5 fruit fly cellular contexts compared by ENCODE assay signal in the genomic region with DNA sequence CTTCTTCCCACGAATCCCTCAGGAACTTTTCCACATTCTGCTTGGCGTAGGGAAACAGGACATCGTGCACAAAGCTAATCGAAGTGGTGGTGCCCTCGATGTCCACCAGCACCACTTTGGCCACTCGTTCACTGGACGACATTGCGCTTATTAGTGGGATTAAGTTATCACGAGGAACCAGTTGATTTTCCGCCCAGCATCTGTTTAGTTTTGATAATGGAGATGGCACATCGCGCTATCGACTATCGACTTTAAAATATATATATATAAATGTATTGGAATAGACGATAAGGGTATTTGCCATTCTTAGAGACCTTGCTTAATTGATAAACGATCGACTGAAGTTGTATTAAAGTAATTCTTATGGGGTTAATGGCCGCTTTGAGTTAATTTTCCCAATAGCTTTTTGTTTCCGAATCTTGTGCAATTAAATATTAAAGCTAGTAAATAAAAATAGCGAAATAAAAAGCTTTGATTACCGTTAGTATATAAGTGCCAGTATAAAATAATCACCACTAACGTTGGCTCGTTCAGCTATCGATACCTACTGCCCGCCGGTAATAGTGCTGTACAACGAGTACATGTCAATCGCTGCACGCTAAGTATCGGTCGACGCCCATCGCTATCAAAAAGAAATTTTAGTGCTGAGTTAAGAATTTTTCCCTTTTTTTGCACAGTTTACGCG.
TF ChIP-seq lines count a peak whose summit lies in the region.

A gene (minus strand): TSS at position 220 of the 685 bp plus-strand sequence.
A gene (plus strand): TSS at position 576 of the 685 bp plus-strand sequence.

- TF ChIP-seq CTCF in whole organism, embryonic (GFP tag; optimal IDR thresholded peaks at IDR 0.05; lab: Kevin White, UChicago), result peak; percentile 6

TF ChIP-seq in whole organism, adult, 20 proteins besides CTCF, POLR2A, EP300 and RAD21 (continues in another document):
- TF ChIP-seq CG7101 (tag; optimal IDR thresholded peaks at IDR 0.05; lab: Kevin White, UChicago) (peak; percentile 70), pad (GFP tag; optimal IDR thresholded peaks at IDR 0.05; lab: Kevin White, UChicago) (peak; percentile 57), Mnt (GFP tag; optimal IDR thresholded peaks at IDR 0.05; lab: Kevin White, UChicago) (peak; percentile 67), Crg-1 (GFP tag; optimal IDR thresholded peaks at IDR 0.05; lab: Kevin White, UChicago) (peak; percentile 70), CG5204 (GFP tag; optimal IDR thresholded peaks at IDR 0.05; lab: Kevin White, UChicago) (no peak), bab1 (GFP tag; optimal IDR thresholded peaks at IDR 0.05; lab: Kevin White, UChicago) (no peak), toe (GFP tag; optimal IDR thresholded peaks at IDR 0.05; lab: Kevin White, UChicago) (peak; percentile 82), CG11617 (GFP tag; optimal IDR thresholded peaks at IDR 0.05; lab: Kevin White, UChicago) (peak; percentile 79), tj (GFP tag; optimal IDR thresholded peaks at IDR 0.05; lab: Kevin White, UChicago) (peak; percentile 93), CG1620 (GFP tag; optimal IDR thresholded peaks at IDR 0.05; lab: Kevin White, UChicago) (peak; percentile 61), Hr96 (GFP tag; optimal IDR thresholded peaks at IDR 0.05; lab: Kevin White, UChicago) (peak; percentile 75), Clk (GFP tag; optimal IDR thresholded peaks at IDR 0.05; lab: Kevin White, UChicago) (peak; percentile 61), kay (GFP tag; lab: Kevin White, UChicago; ENCODE audit: borderline replicate concordance) (peak; percentile 56), CG33017 (tag; optimal IDR thresholded peaks at IDR 0.05; lab: Kevin White, UChicago) (peak; percentile 79), CG12768 (GFP tag; optimal IDR thresholded peaks at IDR 0.05; lab: Kevin White, UChicago) (peak; percentile 71), cic (GFP tag; optimal IDR thresholded peaks at IDR 0.05; lab: Kevin White, UChicago) (peak; percentile 33)

TF ChIP-seq in whole organism, embryonic, 481 proteins besides CTCF, POLR2A, EP300 and RAD21 (continues in another document):
- TF ChIP-seq Optix (GFP tag; IDR thresholded peaks at IDR 0.05; lab: Robert Waterston, UW) (no peak), Dp (GFP tag; optimal IDR thresholded peaks at IDR 0.05; lab: Kevin White, UChicago) (peak; percentile 48), Meics (GFP tag; optimal IDR thresholded peaks at IDR 0.05; lab: Kevin White, UChicago) (peak; percentile 61), ewg (GFP tag; optimal IDR thresholded peaks at IDR 0.05; lab: Kevin White, UChicago) (peak; percentile 31), CG12236 (GFP tag; optimal IDR thresholded peaks at IDR 0.05; lab: Kevin White, UChicago) (no peak), NC2α (GFP tag; optimal IDR thresholded peaks at IDR 0.05; lab: Kevin White, UChicago) (no peak), dysf (GFP tag; IDR thresholded peaks at IDR 0.05; lab: Robert Waterston, UW) (peak; percentile 73), CrebB (tag; optimal IDR thresholded peaks at IDR 0.05; lab: Kevin White, UChicago) (no peak), D (optimal IDR thresholded peaks at IDR 0.05; lab: Kevin White, UChicago) (no peak), D (GFP tag; optimal IDR thresholded peaks at IDR 0.05; lab: Kevin White, UChicago) (peak; percentile 20), CG12942 (GFP tag; optimal IDR thresholded peaks at IDR 0.05; lab: Kevin White, UChicago) (peak; percentile 57), Ravus (GFP tag; IDR thresholded peaks at IDR 0.05; lab: Robert Waterston, UW) (no peak), knrl (GFP tag; IDR thresholded peaks at IDR 0.05; lab: Robert Waterston, UW; ENCODE audit: partially characterized antibody) (peak; percentile 83), CG1233 (GFP tag; optimal IDR thresholded peaks at IDR 0.05; lab: Kevin White, UChicago) (peak; percentile 38), CG15479 (GFP tag; optimal IDR thresholded peaks at IDR 0.05; lab: Kevin White, UChicago) (no peak), en (GFP tag; optimal IDR thresholded peaks at IDR 0.05; lab: Kevin White, UChicago) (no peak), tgo (GFP tag; IDR thresholded peaks at IDR 0.05; lab: Robert Waterston, UW) (peak; percentile 55)

TF ChIP-seq in whole organism, prepupa, 60 proteins besides CTCF, POLR2A, EP300 and RAD21 (continues in another document):
- TF ChIP-seq Sox15 (GFP tag; optimal IDR thresholded peaks at IDR 0.05; lab: Kevin White, UChicago) (peak; percentile 62), CG1621 (tag; optimal IDR thresholded peaks at IDR 0.05; lab: Kevin White, UChicago) (peak; percentile 7), net (GFP tag; optimal IDR thresholded peaks at IDR 0.05; lab: Kevin White, UChicago) (peak; percentile 31), lz (GFP tag; optimal IDR thresholded peaks at IDR 0.05; lab: Kevin White, UChicago) (peak; percentile 68), CG3919 (GFP tag; optimal IDR thresholded peaks at IDR 0.05; lab: Kevin White, UChicago) (peak; percentile 73), Eip78C (GFP tag; lab: Kevin White, UChicago) (peak; percentile 78), achi (GFP tag; optimal IDR thresholded peaks at IDR 0.05; lab: Kevin White, UChicago) (peak; percentile 75), Ets96B (tag; optimal IDR thresholded peaks at IDR 0.05; lab: Kevin White, UChicago) (peak; percentile 56), CG11294 (GFP tag; IDR thresholded peaks at IDR 0.05; lab: Robert Waterston, UW) (peak; percentile 33; the same call in 1 of the 2 replicates), Lpt (GFP tag; optimal IDR thresholded peaks at IDR 0.05; lab: Kevin White, UChicago) (peak; percentile 57), CG8319 (GFP tag; optimal IDR thresholded peaks at IDR 0.05; lab: Kevin White, UChicago) (peak; percentile 43), CG3032 (tag; optimal IDR thresholded peaks at IDR 0.05; lab: Kevin White, UChicago) (peak; percentile 73), cyc (GFP tag; optimal IDR thresholded peaks at IDR 0.05; lab: Kevin White, UChicago) (peak; percentile 66), ss (GFP tag; optimal IDR thresholded peaks at IDR 0.05; lab: Kevin White, UChicago) (peak in 1 of 2 experiments; percentile 57), Hr39 (GFP tag; optimal IDR thresholded peaks at IDR 0.05; lab: Kevin White, UChicago) (peak; percentile 64), Eip93F (GFP tag; optimal IDR thresholded peaks at IDR 0.05; lab: Kevin White, UChicago) (no peak), CG34406 (GFP tag; optimal IDR thresholded peaks at IDR 0.05; lab: Kevin White, UChicago) (peak; percentile 50)

TF ChIP-seq in whole organism, pupa, 21 proteins besides CTCF, POLR2A, EP300 and RAD21 (continues in another document):
- TF ChIP-seq CG32121 (GFP tag; IDR thresholded peaks at IDR 0.05; lab: Robert Waterston, UW) (0 out of 2 replicates have a peak, but pooled peaks have one; percentile 25), CG4496 (GFP tag; IDR thresholded peaks at IDR 0.05; lab: Robert Waterston, UW) (peak; percentile 73), Snoo (tag; optimal IDR thresholded peaks at IDR 0.05; lab: Kevin White, UChicago) (peak; percentile 52), CG9948 (tag; optimal IDR thresholded peaks at IDR 0.05; lab: Kevin White, UChicago) (peak; percentile 46), CG17806 (tag; optimal IDR thresholded peaks at IDR 0.05; lab: Kevin White, UChicago) (peak; percentile 58), Ets98B (GFP tag; IDR thresholded peaks at IDR 0.05; lab: Robert Waterston, UW) (no peak), rn (GFP tag; IDR thresholded peaks at IDR 0.05; lab: Robert Waterston, UW) (no peak), Pif1B (GFP tag; optimal IDR thresholded peaks at IDR 0.05; lab: Kevin White, UChicago) (peak; percentile 54), CG8301 (tag; optimal IDR thresholded peaks at IDR 0.05; lab: Kevin White, UChicago) (peak; percentile 50), CG12605 (GFP tag; IDR thresholded peaks at IDR 0.05; lab: Robert Waterston, UW) (0 out of 2 replicates have a peak, but pooled peaks have one; percentile 9), Pif1A (GFP tag; optimal IDR thresholded peaks at IDR 0.05; lab: Kevin White, UChicago) (peak; percentile 31), gl (tag; optimal IDR thresholded peaks at IDR 0.05; lab: Kevin White, UChicago) (no peak), CG34367 (tag; optimal IDR thresholded peaks at IDR 0.05; lab: Kevin White, UChicago) (peak; percentile 52), CG15710 (tag; optimal IDR thresholded peaks at IDR 0.05; lab: Kevin White, UChicago) (peak; percentile 69), CG13204 (GFP tag; optimal IDR thresholded peaks at IDR 0.05; lab: Kevin White, UChicago) (no peak), fd96Ca (GFP tag; IDR thresholded peaks at IDR 0.05; lab: Robert Waterston, UW) (peak; percentile 78), D1 (tag; optimal IDR thresholded peaks at IDR 0.05; lab: Kevin White, UChicago) (no peak), CG14655 (GFP tag; optimal IDR thresholded peaks at IDR 0.05; lab: Kevin White, UChicago) (no peak)

TF ChIP-seq in whole organism, wandering third instar larva, 38 proteins besides CTCF, POLR2A, EP300 and RAD21 (continues in another document):
- peak; percentile 72 for TF ChIP-seq br (GFP tag; optimal IDR thresholded peaks at IDR 0.05; lab: Kevin White, UChicago)
- TF ChIP-seq Hr78 (GFP tag; optimal IDR thresholded peaks at IDR 0.05; lab: Kevin White, UChicago), result no peak
- peak; percentile 60 for TF ChIP-seq dmrt93B (GFP tag; optimal IDR thresholded peaks at IDR 0.05; lab: Kevin White, UChicago)
- TF ChIP-seq HLH106 (tag; optimal IDR thresholded peaks at IDR 0.05; lab: Kevin White, UChicago), result peak; percentile 80
- TF ChIP-seq Jra (GFP tag; optimal IDR thresholded peaks at IDR 0.05; lab: Kevin White, UChicago), result peak; percentile 89
- peak in 1 of 2 experiments; percentile 76 for TF ChIP-seq foxo (GFP tag; optimal IDR thresholded peaks at IDR 0.05; lab: Kevin White, UChicago)
- peak; percentile 83 for TF ChIP-seq Hnf4 (GFP tag; optimal IDR thresholded peaks at IDR 0.05; lab: Kevin White, UChicago)
- peak; percentile 73 for TF ChIP-seq woc (GFP tag; optimal IDR thresholded peaks at IDR 0.05; lab: Kevin White, UChicago)
- TF ChIP-seq OdsH (GFP tag; optimal IDR thresholded peaks at IDR 0.05; lab: Kevin White, UChicago), result peak; percentile 64
- no peak for TF ChIP-seq pan (optimal IDR thresholded peaks at IDR 0.05; lab: Kevin White, UChicago)
- TF ChIP-seq dl (GFP tag; optimal IDR thresholded peaks at IDR 0.05; lab: Kevin White, UChicago; ENCODE audit: insufficient read depth in 1 of 2, partially characterized antibody in 2 of 2), result no peak
- TF ChIP-seq Dif (GFP tag; optimal IDR thresholded peaks at IDR 0.05; lab: Kevin White, UChicago; ENCODE audit: partially characterized antibody), result no peak
- TF ChIP-seq usp (GFP tag; optimal IDR thresholded peaks at IDR 0.05; lab: Kevin White, UChicago), result no peak
- peak; percentile 72 for TF ChIP-seq rgr (GFP tag; optimal IDR thresholded peaks at IDR 0.05; lab: Kevin White, UChicago)
- TF ChIP-seq lola (GFP tag; optimal IDR thresholded peaks at IDR 0.05; lab: Kevin White, UChicago), result no peak
- peak; percentile 33 for TF ChIP-seq CG32264 (GFP tag; optimal IDR thresholded peaks at IDR 0.05; lab: Kevin White, UChicago)
- no peak for TF ChIP-seq CrebA (GFP tag; optimal IDR thresholded peaks at IDR 0.05; lab: Kevin White, UChicago; ENCODE audit: borderline replicate concordance)
- TF ChIP-seq CG9705 (GFP tag; optimal IDR thresholded peaks at IDR 0.05; lab: Kevin White, UChicago), result peak; percentile 31
- peak; percentile 46 for TF ChIP-seq sv (GFP tag; optimal IDR thresholded peaks at IDR 0.05; lab: Kevin White, UChicago)
- peak; percentile 26 for TF ChIP-seq GATAd (GFP tag; optimal IDR thresholded peaks at IDR 0.05; lab: Kevin White, UChicago)
